Fruit fly (Drosophila melanogaster) whole organism, embryonic: ENCODE data around the gene CG14636.
A peak's percentile ranks its signal among the peaks of the same experiment; 100 is the strongest.

Experiments
- Abd-B ChIP-seq: fragments of 200-800 bp; sonication (Bioruptor generic); optimal IDR thresholded peaks from 2 replicates; lab custom pipeline; 2018; ENCODE audit warnings: missing biosample characterization, mild to moderate bottlenecking, missing genetic modification characterization, moderate library complexity
- Asciz ChIP-seq: fragments of 200-800 bp; sonication (Bioruptor generic); optimal IDR thresholded peaks from 2 replicates; lab custom pipeline; 2017; ENCODE audit warnings: missing biosample characterization, mild to moderate bottlenecking, missing genetic modification characterization, missing genetic modification reagents
- Atf3 ChIP-seq: fragments of 200-800 bp; sonication (Bioruptor generic); optimal IDR thresholded peaks from 3 replicates; lab custom pipeline; 2016; ENCODE audit warnings: missing biosample characterization, missing genetic modification characterization
- Bgb ChIP-seq: fragments of 200-800 bp; sonication (Bioruptor generic); IDR thresholded peaks from 2 replicates; pipeline ENCODE4 v1.3.6; 2022; ENCODE audit warnings: missing biosample characterization, missing genetic modification characterization; ENCODE audit not compliant: partially characterized antibody
- CG10654 ChIP-seq: fragments of 200-800 bp; sonication (Bioruptor generic); optimal IDR thresholded peaks from 2 replicates; lab custom pipeline; 2016; ENCODE audit warnings: missing biosample characterization, missing genetic modification characterization
- CG12155 ChIP-seq: fragments of 200-800 bp; sonication (Bioruptor generic); optimal IDR thresholded peaks from 3 replicates; lab custom pipeline; 2016; ENCODE audit warnings: missing biosample characterization, missing genetic modification characterization
- CG13287 ChIP-seq: fragments of 200-800 bp; sonication (Bioruptor generic); IDR thresholded peaks from 2 replicates; pipeline ENCODE4 v1.3.6; 2022; ENCODE audit warnings: missing biosample characterization, missing genetic modification characterization; ENCODE audit not compliant: partially characterized antibody
- CG13624 ChIP-seq: fragments of 200-800 bp; sonication (Bioruptor generic); optimal IDR thresholded peaks from 2 replicates; lab custom pipeline; 2016; ENCODE audit warnings: missing biosample characterization, missing genetic modification characterization
- CG13775 ChIP-seq: fragments of 200-800 bp; sonication (Bioruptor generic); optimal IDR thresholded peaks from 3 replicates; lab custom pipeline; 2017; ENCODE audit warnings: missing biosample characterization, mild to moderate bottlenecking, missing genetic modification characterization
- CG14050 ChIP-seq: fragments of 200-800 bp; sonication (Bioruptor generic); IDR thresholded peaks from 3 replicates; pipeline ENCODE4 v1.3.6; 2022; ENCODE audit warnings: missing biosample characterization, missing genetic modification characterization
- CG15601 ChIP-seq: fragments of 200-800 bp; sonication (Bioruptor generic); optimal IDR thresholded peaks from 3 replicates; lab custom pipeline; 2019; ENCODE audit warnings: missing biosample characterization, mild to moderate bottlenecking, missing genetic modification characterization, moderate library complexity
- CG1602 ChIP-seq: fragments of 200-800 bp; sonication (Bioruptor generic); optimal IDR thresholded peaks from 3 replicates; lab custom pipeline; 2016; ENCODE audit warnings: missing biosample characterization, missing genetic modification characterization
- CG16813 ChIP-seq: fragments of 200-800 bp; sonication (Bioruptor generic); IDR thresholded peaks from 3 replicates; pipeline ENCODE4 v1.3.6; 2022; ENCODE audit warnings: missing biosample characterization, missing genetic modification characterization; ENCODE audit not compliant: partially characterized antibody
- CG17186 ChIP-seq: fragments of 200-800 bp; sonication (Bioruptor generic); optimal IDR thresholded peaks from 3 replicates; lab custom pipeline; 2017; ENCODE audit warnings: missing biosample characterization, missing genetic modification reagents, missing genetic modification characterization
- CG2120 ChIP-seq: fragments of 200-800 bp; sonication (Bioruptor generic); optimal IDR thresholded peaks from 3 replicates; lab custom pipeline; 2016; ENCODE audit warnings: missing biosample characterization, missing genetic modification characterization
- CG34224 ChIP-seq: fragments of 200-800 bp; sonication (Bioruptor generic); IDR thresholded peaks from 3 replicates; pipeline ENCODE4 v1.3.6; 2022; ENCODE audit warnings: missing biosample characterization, missing genetic modification characterization; ENCODE audit not compliant: partially characterized antibody
- CG4707 ChIP-seq: fragments of 200-800 bp; sonication (Bioruptor generic); optimal IDR thresholded peaks from 2 replicates; lab custom pipeline; 2018; ENCODE audit warnings: missing biosample characterization, mild to moderate bottlenecking, missing genetic modification characterization, moderate library complexity
- CG6175 ChIP-seq: fragments of 200-800 bp; sonication (Bioruptor generic); IDR thresholded peaks from 3 replicates; pipeline ENCODE4 v1.3.6; 2022; ENCODE audit warnings: missing biosample characterization, missing genetic modification characterization
- CG6765 ChIP-seq: fragments of 200-800 bp; sonication (Bioruptor generic); optimal IDR thresholded peaks from 3 replicates; lab custom pipeline; 2017; ENCODE audit warnings: missing biosample characterization, mild to moderate bottlenecking, missing genetic modification characterization
- CG6854 ChIP-seq: fragments of 200-800 bp; sonication (Bioruptor generic); optimal IDR thresholded peaks from 3 replicates; lab custom pipeline; 2017; ENCODE audit warnings: missing biosample characterization, mild to moderate bottlenecking, missing genetic modification characterization
- CG7786 ChIP-seq: fragments of 200-800 bp; sonication (Bioruptor generic); optimal IDR thresholded peaks from 2 replicates; lab custom pipeline; 2016; ENCODE audit warnings: missing biosample characterization, missing genetic modification characterization
- Dbx ChIP-seq: fragments of 200-800 bp; sonication (Bioruptor generic); IDR thresholded peaks from 3 replicates; pipeline ENCODE4 v1.3.6; 2022; ENCODE audit warnings: missing biosample characterization, missing genetic modification characterization
- Elba2 ChIP-seq: fragments of 200-800 bp; sonication (Bioruptor generic); optimal IDR thresholded peaks from 3 replicates; lab custom pipeline; 2016; ENCODE audit warnings: missing biosample characterization, missing genetic modification characterization
- Ets65A ChIP-seq: fragments of 200-800 bp; sonication (Bioruptor generic); peaks from one replicate; lab custom pipeline; 2016; ENCODE audit warnings: missing biosample characterization, missing genetic modification characterization
- Jarid2 ChIP-seq: fragments of 200-800 bp; sonication (Bioruptor generic); optimal IDR thresholded peaks from 3 replicates; lab custom pipeline; 2017; ENCODE audit warnings: mild to moderate bottlenecking, missing biosample characterization, missing genetic modification reagents, missing genetic modification characterization
- Kr ChIP-seq: fragments of 200-800 bp; sonication (Bioruptor generic); optimal IDR thresholded peaks from 2 replicates; lab custom pipeline; 2017; ENCODE audit warnings: missing biosample characterization, mild to moderate bottlenecking, missing genetic modification characterization
- Mes4 ChIP-seq: fragments of 200-800 bp; sonication (Bioruptor generic); optimal IDR thresholded peaks from 2 replicates; lab custom pipeline; 2016; ENCODE audit warnings: missing biosample characterization, missing genetic modification characterization
- NK7.1 ChIP-seq: fragments of 200-800 bp; sonication (Bioruptor generic); optimal IDR thresholded peaks from 3 replicates; lab custom pipeline; 2016; ENCODE audit warnings: missing biosample characterization, missing genetic modification characterization
- Sox102F ChIP-seq: fragments of 200-800 bp; sonication (Bioruptor generic); optimal IDR thresholded peaks from 2 replicates; lab custom pipeline; 2018; ENCODE audit warnings: missing biosample characterization, mild to moderate bottlenecking, missing genetic modification characterization, moderate library complexity
- bab2 ChIP-seq: fragments of 200-800 bp; sonication (Bioruptor generic); optimal IDR thresholded peaks from 2 replicates; lab custom pipeline; 2016; ENCODE audit warnings: missing biosample characterization, missing genetic modification characterization
- bowl ChIP-seq: fragments of 200-800 bp; sonication (Bioruptor generic); IDR thresholded peaks from 2 replicates; pipeline ENCODE4 v1.3.6; 2022; ENCODE audit warnings: missing biosample characterization, missing genetic modification characterization
- br ChIP-seq: fragments of >200 bp; optimal IDR thresholded peaks from 2 replicates; lab custom pipeline; 2017
- cad ChIP-seq: fragments of >200 bp; optimal IDR thresholded peaks from 2 replicates; lab custom pipeline; 2017; ENCODE audit warnings: missing biosample characterization, missing genetic modification characterization
- chn ChIP-seq: fragments of 200-800 bp; sonication (Bioruptor generic); optimal IDR thresholded peaks from 2 replicates; lab custom pipeline; 2016; ENCODE audit warnings: missing biosample characterization, missing genetic modification characterization
- ci ChIP-seq: fragments of 200-800 bp; sonication (Bioruptor generic); IDR thresholded peaks from 3 replicates; pipeline ENCODE4 v1.3.6; 2022; ENCODE audit warnings: missing biosample characterization, missing genetic modification characterization
- croc ChIP-seq: fragments of 200-800 bp; sonication (Bioruptor generic); conservative IDR thresholded peaks from 3 replicates; pipeline ENCODE4 v1.3.6; 2022; ENCODE audit warnings: missing biosample characterization, missing genetic modification characterization
- dmrt99B ChIP-seq: fragments of 200-800 bp; sonication (Bioruptor generic); optimal IDR thresholded peaks from 2 replicates; lab custom pipeline; 2018; ENCODE audit warnings: missing biosample characterization, mild to moderate bottlenecking, missing genetic modification characterization, moderate library complexity
- eve ChIP-seq, 2 experiments: fragments of >200 bp; optimal IDR thresholded peaks; 2 replicates each; lab custom pipeline; 2017; ENCODE audit warnings: missing biosample characterization in 2 of 2, missing genetic modification characterization in 2 of 2
- fd102C ChIP-seq: fragments of 200-800 bp; sonication (Bioruptor generic); optimal IDR thresholded peaks from 2 replicates; lab custom pipeline; 2018; ENCODE audit warnings: missing biosample characterization, mild to moderate bottlenecking, missing genetic modification characterization, moderate library complexity
- ftz-f1 ChIP-seq: fragments of 200-800 bp; sonication (Bioruptor generic); optimal IDR thresholded peaks from 2 replicates; lab custom pipeline; 2016; ENCODE audit warnings: missing biosample characterization, missing genetic modification characterization
- klu ChIP-seq: fragments of 200-800 bp; sonication (Bioruptor generic); IDR thresholded peaks from 2 replicates; pipeline ENCODE4 v1.3.6; 2022; ENCODE audit warnings: missing biosample characterization, missing genetic modification characterization
- lilli ChIP-seq: fragments of 200-800 bp; sonication (Bioruptor generic); optimal IDR thresholded peaks from 3 replicates; lab custom pipeline; 2016; ENCODE audit warnings: missing biosample characterization, missing genetic modification characterization
- psq ChIP-seq: fragments of 200-800 bp; sonication (Bioruptor generic); optimal IDR thresholded peaks from 2 replicates; lab custom pipeline; 2017; ENCODE audit warnings: missing biosample characterization, missing genetic modification characterization
- row ChIP-seq: fragments of 200-800 bp; sonication (Bioruptor generic); IDR thresholded peaks from 3 replicates; pipeline ENCODE4 v1.3.6; 2022; ENCODE audit warnings: missing biosample characterization, missing genetic modification characterization
- ttk ChIP-seq: fragments of 200-800 bp; sonication (Bioruptor generic); IDR thresholded peaks from 2 replicates; pipeline ENCODE4 v2.1.2; 2022; ENCODE audit warnings: missing biosample characterization, missing genetic modification characterization
- tup ChIP-seq: fragments of 200-800 bp; sonication (Bioruptor generic); optimal IDR thresholded peaks from 2 replicates; lab custom pipeline; 2016; ENCODE audit warnings: missing biosample characterization, mild to moderate bottlenecking, missing genetic modification characterization, moderate library complexity
- vnd ChIP-seq: fragments of 200-800 bp; sonication (Bioruptor generic); IDR thresholded peaks from 3 replicates; pipeline ENCODE4 v1.3.6; 2022; ENCODE audit warnings: missing biosample characterization, missing genetic modification characterization; ENCODE audit not compliant: partially characterized antibody
- vvl ChIP-seq: fragments of 200-800 bp; sonication (Bioruptor generic); IDR thresholded peaks from 2 replicates; pipeline ENCODE4 v1.3.6; 2022; ENCODE audit warnings: missing biosample characterization, missing genetic modification characterization
- wdn ChIP-seq: fragments of 200-800 bp; sonication (Bioruptor generic); IDR thresholded peaks from 2 replicates; pipeline ENCODE4 v1.3.6; 2022; ENCODE audit warnings: missing biosample characterization, missing genetic modification characterization
- zen ChIP-seq: fragments of 200-800 bp; sonication (Bioruptor generic); optimal IDR thresholded peaks from 3 replicates; lab custom pipeline; 2018; ENCODE audit warnings: missing biosample characterization, mild to moderate bottlenecking, missing genetic modification characterization, moderate library complexity

The CG14636 gene

dm6 chr3R:4215264-4215993 is at the start of gene CG14636 (continued):
- TF ChIP-seq CG12155 (GFP tag; lab: Kevin White, UChicago), result peak; percentile 54
- TF ChIP-seq CG13624 (GFP tag; lab: Kevin White, UChicago), result peak; percentile 78
- TF ChIP-seq chn (GFP tag; lab: Kevin White, UChicago), result peak; percentile 21
- peak; percentile 46 for TF ChIP-seq CG1602 (GFP tag; lab: Kevin White, UChicago)
- TF ChIP-seq CG14050, result peak; percentile 52; the same call in 2 of the 3 replicates
- peak; percentile 55; the same call in 1 of the 2 replicates for TF ChIP-seq wdn (GFP tag; lab: Robert Waterston, UW)
- TF ChIP-seq CG17186 (GFP tag; lab: Kevin White, UChicago), result no peak
- TF ChIP-seq dmrt99B (tag; lab: Kevin White, UChicago), result peak; percentile 82
- TF ChIP-seq Sox102F (GFP tag; lab: Kevin White, UChicago), result peak; percentile 66
- TF ChIP-seq CG6175 (GFP tag; lab: Robert Waterston, UW), result 0 out of 3 replicates have a peak, but pooled peaks have one; percentile 11
- 0 out of 3 replicates have a peak, but pooled peaks have one; percentile 24 for TF ChIP-seq vnd
- TF ChIP-seq CG10654 (GFP tag; lab: Kevin White, UChicago), result peak; percentile 50
- peak; percentile 30 for TF ChIP-seq Jarid2 (GFP tag; lab: Kevin White, UChicago)
- no peak for TF ChIP-seq br
- peak; percentile 28 for TF ChIP-seq Atf3
- TF ChIP-seq Elba2 (GFP tag; lab: Kevin White, UChicago), result no peak
- TF ChIP-seq fd102C (GFP tag; lab: Kevin White, UChicago), result no peak
- TF ChIP-seq CG6854 (GFP tag; lab: Kevin White, UChicago), result peak; percentile 75
- no peak for TF ChIP-seq cad (GFP tag; lab: Kevin White, UChicago)
- TF ChIP-seq CG15601 (tag; lab: Kevin White, UChicago), result no peak
- TF ChIP-seq ftz-f1 (GFP tag; lab: Kevin White, UChicago), result peak; percentile 38
- TF ChIP-seq CG13287 (GFP tag; lab: Robert Waterston, UW), result peak; percentile 52
- TF ChIP-seq Ets65A (GFP tag; lab: Kevin White, UChicago), result peak; percentile 87
- peak; percentile 68; the same call in 1 of the 2 replicates for TF ChIP-seq klu (GFP tag; lab: Robert Waterston, UW)
- no peak for TF ChIP-seq bowl (GFP tag; lab: Robert Waterston, UW)
- TF ChIP-seq bab2, result peak; percentile 60
- peak; percentile 73 for TF ChIP-seq CG6765 (GFP tag; lab: Kevin White, UChicago)
- peak; percentile 60; the same call in 1 of the 3 replicates for TF ChIP-seq Dbx
- TF ChIP-seq NK7.1 (GFP tag; lab: Kevin White, UChicago), result peak; percentile 17
- peak; percentile 39 for TF ChIP-seq Mes4 (GFP tag; lab: Kevin White, UChicago)
- peak; percentile 58; the same call in 1 of the 2 replicates for TF ChIP-seq Bgb (GFP tag; lab: Robert Waterston, UW)
- TF ChIP-seq zen (tag; lab: Kevin White, UChicago), result no peak
- peak; percentile 57 for TF ChIP-seq Abd-B (GFP tag; lab: Kevin White, UChicago)
- peak; percentile 66 for TF ChIP-seq CG7786
- TF ChIP-seq lilli (GFP tag; lab: Kevin White, UChicago), result peak; percentile 76
- no peak for TF ChIP-seq CG4707 (GFP tag; lab: Kevin White, UChicago)
- TF ChIP-seq Kr, result no peak
- TF ChIP-seq CG13775 (GFP tag; lab: Kevin White, UChicago), result peak; percentile 51
- TF ChIP-seq croc (GFP tag; lab: Robert Waterston, UW), result no peak
- no peak for TF ChIP-seq CG16813
- peak; percentile 65 for TF ChIP-seq ttk (GFP tag; lab: Robert Waterston, UW)
- TF ChIP-seq tup (GFP tag; lab: Kevin White, UChicago), result no peak
- TF ChIP-seq CG2120, result peak; percentile 77
- TF ChIP-seq CG34224 (GFP tag; lab: Robert Waterston, UW), result peak; percentile 28; the same call in 1 of the 3 replicates
- peak; percentile 76 for TF ChIP-seq vvl
- peak; percentile 50; the same call in 1 of the 3 replicates for TF ChIP-seq ci (GFP tag; lab: Robert Waterston, UW)
- peak; percentile 90 for TF ChIP-seq row
- TF ChIP-seq psq (GFP tag; lab: Kevin White, UChicago), result no peak
- no peak for TF ChIP-seq eve (GFP tag; optimal IDR thresholded peaks at IDR 0.05; lab: Kevin White, UChicago)
- peak; percentile 41 for TF ChIP-seq Asciz (GFP tag; lab: Kevin White, UChicago)
